Worm (Caenorhabditis elegans) whole organism, young adult: ENCODE results near the gene pas-1.

Source experiments
- B0261.1 ChIP-seq: sonication (generic microtip); optimal IDR thresholded peaks from 2 replicates; lab custom pipeline; 2016; ENCODE audit warnings: mild to moderate bottlenecking, missing genetic modification characterization, moderate library complexity, missing compliant biosample characterization
- B0336.3 ChIP-seq: fragments of 200-800 bp; sonication (Bioruptor generic); IDR thresholded peaks from 2 replicates; pipeline ENCODE4 v1.3.6; 2022; ENCODE audit warnings: missing genetic modification characterization, missing compliant biosample characterization
- C17E4.6 ChIP-seq: fragments of 200-800 bp; sonication (Bioruptor generic); IDR thresholded peaks from 2 replicates; pipeline ENCODE4 v1.3.6; 2022; ENCODE audit warnings: missing genetic modification reagents, missing genetic modification characterization, missing compliant biosample characterization
- F37B4.10 ChIP-seq: fragments of 200-800 bp; sonication (Bioruptor generic); IDR thresholded peaks from 2 replicates; pipeline ENCODE4 v1.3.6; 2022; ENCODE audit warnings: missing genetic modification characterization, missing compliant biosample characterization
- F52B5.7 ChIP-seq: sonication (generic microtip); optimal IDR thresholded peaks from 2 replicates; lab custom pipeline; 2016; ENCODE audit warnings: mild to moderate bottlenecking, missing genetic modification characterization, missing compliant biosample characterization
- K12H6.12 ChIP-seq: fragments of 200-800 bp; sonication (Bioruptor generic); optimal IDR thresholded peaks from 2 replicates; lab custom pipeline; 2018; ENCODE audit warnings: mild to moderate bottlenecking, missing genetic modification characterization, missing compliant biosample characterization
- Y67H2A.10 ChIP-seq: fragments of 200-800 bp; sonication (Bioruptor generic); conservative IDR thresholded peaks from 2 replicates; pipeline ENCODE4 v1.3.6; 2022; ENCODE audit warnings: missing genetic modification reagents, missing genetic modification characterization, missing compliant biosample characterization
- Y79H2A.3 ChIP-seq: fragments of 200-800 bp; sonication (Bioruptor generic); conservative IDR thresholded peaks from 2 replicates; pipeline ENCODE4 v1.3.6; 2022; ENCODE audit warnings: missing genetic modification reagents, missing genetic modification characterization, missing compliant biosample characterization
- Y95B8A.8 ChIP-seq: fragments of 200-800 bp; sonication (Bioruptor generic); IDR thresholded peaks from 2 replicates; pipeline ENCODE4 v1.3.6; 2022; ENCODE audit warnings: missing genetic modification reagents, missing genetic modification characterization, missing compliant biosample characterization
- ZK185.1 ChIP-seq: sonication (generic microtip); optimal IDR thresholded peaks from 2 replicates; lab custom pipeline; 2016; ENCODE audit warnings: mild to moderate bottlenecking, missing genetic modification characterization, missing compliant biosample characterization; ENCODE audit not compliant: poor library complexity, severe bottlenecking
- akir-1 ChIP-seq: fragments of 200-800 bp; sonication (Bioruptor generic); optimal IDR thresholded peaks from 2 replicates; lab custom pipeline; 2018; ENCODE audit warnings: mild to moderate bottlenecking, missing genetic modification characterization, moderate library complexity, missing compliant biosample characterization
- athp-1 ChIP-seq: sonication (generic microtip); optimal IDR thresholded peaks from 2 replicates; lab custom pipeline; 2017; ENCODE audit warnings: mild to moderate bottlenecking, missing genetic modification characterization, missing compliant biosample characterization
- attf-6 ChIP-seq: fragments of 200-800 bp; sonication (Bioruptor generic); IDR thresholded peaks from 2 replicates; pipeline ENCODE4 v1.3.6; 2022; ENCODE audit warnings: missing genetic modification reagents, missing genetic modification characterization, missing compliant biosample characterization
- ccch-3 ChIP-seq: fragments of 200-800 bp; sonication (Bioruptor generic); optimal IDR thresholded peaks from 2 replicates; lab custom pipeline; 2018; ENCODE audit warnings: mild to moderate bottlenecking, missing genetic modification characterization, missing compliant biosample characterization
- ceh-40 ChIP-seq: fragments of 200-800 bp; sonication (Bioruptor generic); IDR thresholded peaks from 2 replicates; pipeline ENCODE4 v1.3.6; 2022; ENCODE audit warnings: missing genetic modification characterization, missing compliant biosample characterization
- dpff-1 ChIP-seq: sonication (generic microtip); optimal IDR thresholded peaks from 2 replicates; lab custom pipeline; 2017; ENCODE audit warnings: mild to moderate bottlenecking, missing genetic modification characterization, missing compliant biosample characterization
- dpl-1 ChIP-seq: fragments of 150-350 bp; optimal IDR thresholded peaks from 2 replicates; lab custom pipeline; 2014; ENCODE audit warnings: missing biosample characterization, missing genetic modification reagents, missing genetic modification characterization
- egl-44 ChIP-seq: fragments of 200-800 bp; sonication (Bioruptor generic); IDR thresholded peaks from 2 replicates; pipeline ENCODE4 v1.3.6; 2022; ENCODE audit warnings: missing genetic modification reagents, missing genetic modification characterization, missing compliant biosample characterization
- ets-4 ChIP-seq: fragments of 200-800 bp; sonication (Bioruptor generic); optimal IDR thresholded peaks from 2 replicates; lab custom pipeline; 2018; ENCODE audit warnings: mild to moderate bottlenecking, missing genetic modification characterization, missing compliant biosample characterization
- him-1 ChIP-seq: sonication (generic microtip); optimal IDR thresholded peaks from 2 replicates; lab custom pipeline; 2016; ENCODE audit warnings: missing genotype, missing genetic modification reagents, missing genetic modification characterization, missing compliant biosample characterization
- hlh-12 ChIP-seq: sonication (generic microtip); optimal IDR thresholded peaks from 2 replicates; lab custom pipeline; 2016; ENCODE audit warnings: missing genetic modification characterization, missing compliant biosample characterization
- hmg-20 ChIP-seq: fragments of 200-800 bp; sonication (Bioruptor generic); IDR thresholded peaks from 2 replicates; pipeline ENCODE4 v1.3.6; 2022; ENCODE audit warnings: missing genetic modification reagents, missing genetic modification characterization, missing compliant biosample characterization
- hsf-1 ChIP-seq: fragments of 200-800 bp; sonication (Bioruptor generic); IDR thresholded peaks from 2 replicates; pipeline ENCODE4 v1.3.6; 2022; ENCODE audit warnings: missing genetic modification reagents, missing genetic modification characterization, missing compliant biosample characterization
- lag-1 ChIP-seq: fragments of 200-800 bp; sonication (Bioruptor generic); IDR thresholded peaks from 2 replicates; pipeline ENCODE4 v1.3.6; 2022; ENCODE audit warnings: missing genetic modification reagents, missing genetic modification characterization, missing compliant biosample characterization
- lin-26 ChIP-seq: fragments of 200-800 bp; sonication (Bioruptor generic); IDR thresholded peaks from 2 replicates; pipeline ENCODE4 v1.3.6; 2022; ENCODE audit warnings: missing genetic modification reagents, missing genetic modification characterization, missing compliant biosample characterization
- lin-35 ChIP-seq, 3 experiments: fragments of 150-350 bp in 2 of 3; sonication (generic microtip) in 1 of 3; optimal IDR thresholded peaks; 2 replicates each; lab custom pipeline; 2014 to 2018; ENCODE audit warnings: missing biosample characterization in 3 of 3, missing genetic modification characterization in 3 of 3, missing genetic modification reagents in 3 of 3
- lin-40 ChIP-seq: sonication (generic microtip); optimal IDR thresholded peaks from 2 replicates; lab custom pipeline; 2016; ENCODE audit warnings: missing genetic modification characterization, mild to moderate bottlenecking, missing compliant biosample characterization, missing genotype, missing genetic modification reagents
- lin-54 ChIP-seq: fragments of 200-800 bp; sonication (Bioruptor generic); optimal IDR thresholded peaks from 2 replicates; lab custom pipeline; 2018; ENCODE audit warnings: mild to moderate bottlenecking, missing genetic modification characterization, missing compliant biosample characterization
- madf-6 ChIP-seq: fragments of 200-800 bp; sonication (Bioruptor generic); IDR thresholded peaks from 2 replicates; pipeline ENCODE4 v1.3.6; 2022; ENCODE audit warnings: missing genetic modification reagents, missing genetic modification characterization, missing compliant biosample characterization
- madf-8 ChIP-seq: fragments of 200-800 bp; sonication (Bioruptor generic); conservative IDR thresholded peaks from 2 replicates; pipeline ENCODE4 v1.3.6; 2022; ENCODE audit warnings: missing genetic modification reagents, missing genetic modification characterization, missing compliant biosample characterization
- nfyb-1 ChIP-seq: fragments of 200-800 bp; sonication (Bioruptor generic); IDR thresholded peaks from 2 replicates; pipeline ENCODE4 v1.3.6; 2022; ENCODE audit warnings: missing genetic modification reagents, missing genetic modification characterization, missing compliant biosample characterization
- nhr-179 ChIP-seq: sonication (generic microtip); optimal IDR thresholded peaks from 2 replicates; lab custom pipeline; 2016; ENCODE audit warnings: mild to moderate bottlenecking, missing genetic modification characterization, missing compliant biosample characterization
- pbrm-1 ChIP-seq: fragments of 200-800 bp; sonication (Bioruptor generic); IDR thresholded peaks from 2 replicates; pipeline ENCODE4 v1.3.6; 2022; ENCODE audit warnings: missing genetic modification reagents, missing genetic modification characterization, missing compliant biosample characterization
- repo-1 ChIP-seq: sonication (generic microtip); optimal IDR thresholded peaks from 2 replicates; lab custom pipeline; 2017; ENCODE audit warnings: mild to moderate bottlenecking, missing genetic modification characterization, missing compliant biosample characterization
- snpc-1.1 ChIP-seq: sonication (generic microtip); optimal IDR thresholded peaks from 2 replicates; lab custom pipeline; 2017; ENCODE audit warnings: missing genetic modification characterization, mild to moderate bottlenecking, missing compliant biosample characterization, antibody characterized with exemption, moderate library complexity, missing genotype, missing genetic modification reagents; ENCODE audit not compliant: insufficient read depth
- snpc-3.4 ChIP-seq: sonication (generic microtip); optimal IDR thresholded peaks from 2 replicates; lab custom pipeline; 2017; ENCODE audit warnings: missing genetic modification characterization, mild to moderate bottlenecking, missing compliant biosample characterization, antibody characterized with exemption, moderate library complexity, missing genotype, missing genetic modification reagents
- somi-1 ChIP-seq: fragments of 200-800 bp; sonication (Bioruptor generic); optimal IDR thresholded peaks from 2 replicates; lab custom pipeline; 2018; ENCODE audit warnings: mild to moderate bottlenecking, missing genetic modification characterization, missing compliant biosample characterization
- sptf-2 ChIP-seq: fragments of 200-800 bp; sonication (Bioruptor generic); optimal IDR thresholded peaks from 2 replicates; lab custom pipeline; 2018; ENCODE audit warnings: mild to moderate bottlenecking, missing genetic modification characterization, missing compliant biosample characterization
- xnd-1 ChIP-seq: sonication (generic microtip); optimal IDR thresholded peaks from 2 replicates; lab custom pipeline; 2016; ENCODE audit warnings: missing genotype, missing genetic modification reagents, missing genetic modification characterization, missing compliant biosample characterization
- ztf-3 ChIP-seq: fragments of 200-800 bp; sonication (Bioruptor generic); optimal IDR thresholded peaks from 2 replicates; lab custom pipeline; 2018; ENCODE audit warnings: mild to moderate bottlenecking, missing genetic modification characterization, missing compliant biosample characterization

The pas-1 gene

ce11 chrV:14468196-14468874 lies 45.9 kb upstream of the pas-1 start, which contains the start of gene srz-97 (continued):
- TF ChIP-seq snpc-1.1 (tag; lab: Kevin White, UChicago) (peak; percentile 93), hlh-12 (tag; lab: Kevin White, UChicago) (no peak), Y79H2A.3 (GFP tag; lab: Robert Waterston, UW) (0 out of 2 replicates have a peak, but pooled peaks have one; percentile 42), dpl-1 (GFP tag; lab: Kevin White, UChicago) (no peak), repo-1 (tag; lab: Kevin White, UChicago) (no peak), ztf-3 (GFP tag; lab: Kevin White, UChicago) (no peak), ZK185.1 (tag; lab: Kevin White, UChicago) (peak; percentile 13), pbrm-1 (GFP tag; lab: Robert Waterston, UW) (peak; percentile 79), F37B4.10 (GFP tag; lab: Robert Waterston, UW) (0 out of 2 replicates have a peak, but pooled peaks have one; percentile 73), lag-1 (GFP tag; lab: Robert Waterston, UW) (no peak), hmg-20 (GFP tag; lab: Robert Waterston, UW) (0 out of 2 replicates have a peak, but pooled peaks have one; percentile 45), egl-44 (GFP tag; lab: Robert Waterston, UW) (0 out of 2 replicates have a peak, but pooled peaks have one; percentile 29), lin-40 (tag; lab: Kevin White, UChicago) (no peak), nfyb-1 (peak; percentile 65), snpc-3.4 (tag; lab: Kevin White, UChicago) (peak; percentile 39), hsf-1 (GFP tag; lab: Robert Waterston, UW) (0 out of 2 replicates have a peak, but pooled peaks have one; percentile 25), xnd-1 (tag; lab: Kevin White, UChicago) (peak; percentile 21), lin-54 (GFP tag; lab: Kevin White, UChicago) (peak; percentile 13), sptf-2 (GFP tag; lab: Kevin White, UChicago) (no peak), nhr-179 (tag; lab: Kevin White, UChicago) (no peak), somi-1 (GFP tag; lab: Kevin White, UChicago) (no peak), lin-26 (peak; percentile 68; the same call in 1 of the 2 replicates), ets-4 (no peak), B0336.3 (peak; percentile 62), madf-8 (peak; percentile 46), Y67H2A.10 (GFP tag; lab: Robert Waterston, UW) (no peak), attf-6 (peak; percentile 84), athp-1 (tag; lab: Kevin White, UChicago) (peak; percentile 15), madf-6 (peak; percentile 83), B0261.1 (tag; lab: Kevin White, UChicago) (peak; percentile 17), ceh-40 (0 out of 2 replicates have a peak, but pooled peaks have one; percentile 15), F52B5.7 (tag; lab: Kevin White, UChicago) (no peak), Y95B8A.8 (GFP tag; lab: Robert Waterston, UW) (peak; percentile 83; the same call in 1 of the 2 replicates)

ce11 chrV:14464368-14464767 lies 42.0 kb upstream of the pas-1 start, which contains the start of gene F08H9.4:
TSS of gene F08H9.4 (minus strand) at chrV:14464428.
- TF ChIP-seq attf-6: no peak
- TF ChIP-seq sptf-2 (GFP tag; lab: Kevin White, UChicago): no peak
- TF ChIP-seq C17E4.6: no peak
- no peak for TF ChIP-seq F52B5.7 (tag; lab: Kevin White, UChicago)
- TF ChIP-seq akir-1 (GFP tag; lab: Kevin White, UChicago): no peak
- no peak for TF ChIP-seq dpff-1 (tag; lab: Kevin White, UChicago)
- no peak for TF ChIP-seq lin-35 (GFP tag; optimal IDR thresholded peaks at IDR 0.05; lab: Kevin White, UChicago)
- no peak for TF ChIP-seq K12H6.12
- TF ChIP-seq him-1 (tag; lab: Kevin White, UChicago): no peak
- no peak for TF ChIP-seq ccch-3
- no peak for TF ChIP-seq snpc-3.4 (tag; lab: Kevin White, UChicago)
